Worm (Caenorhabditis elegans): ENCODE data around the gene C49A9.10.

C49A9.10 gene

DNA sequence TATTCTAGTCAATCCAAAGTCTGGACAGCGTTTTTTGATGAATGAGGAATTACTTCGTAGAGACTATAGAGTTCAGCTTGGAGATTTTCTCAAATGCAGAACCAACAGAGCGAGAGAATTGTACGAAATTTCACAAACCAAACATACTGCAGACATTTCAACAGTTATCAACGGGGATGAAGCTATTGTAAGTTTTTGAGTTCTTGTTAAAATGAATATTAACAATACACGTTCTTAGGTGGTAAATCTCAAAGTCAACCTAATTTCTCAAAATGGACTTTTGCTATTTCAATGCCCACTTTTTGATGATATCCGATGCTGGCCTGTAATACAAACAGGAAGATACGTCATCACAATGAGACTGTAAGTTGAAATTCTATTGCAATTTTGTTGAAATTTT lies 11.4 kb upstream of the C49A9.10 start:
- no peak for TF ChIP-seq ceh-82 (tag; optimal IDR thresholded peaks at IDR 0.05)
- no peak for TF ChIP-seq peb-1 (tag; optimal IDR thresholded peaks at IDR 0.05)
- TF ChIP-seq mbf-1 (tag; optimal IDR thresholded peaks at IDR 0.05) = no peak
- no peak for TF ChIP-seq nhr-23 (tag; optimal IDR thresholded peaks at IDR 0.05)
- no peak for TF ChIP-seq nhr-10 (tag; optimal IDR thresholded peaks at IDR 0.05)

DNA sequence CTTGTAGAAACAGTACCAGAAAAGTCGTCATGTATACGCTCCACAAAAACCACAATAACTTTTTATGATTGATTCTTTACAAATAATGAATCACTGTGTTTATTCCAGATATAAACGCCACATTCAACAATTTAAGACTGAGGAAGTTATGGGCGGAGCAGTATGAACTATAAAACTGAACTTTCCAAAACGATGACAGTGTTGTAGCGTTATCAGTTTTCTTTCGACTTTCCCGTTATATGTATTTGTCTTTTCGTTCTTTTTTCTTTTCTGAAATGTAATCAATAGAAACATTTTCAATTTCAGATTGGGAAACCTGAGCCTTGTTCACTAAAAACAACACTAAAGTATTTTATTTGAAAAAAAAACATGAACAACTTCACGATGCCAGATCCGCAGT lies 10.9 kb upstream of the C49A9.10 start, which contains the start of gene C49A9.9:
Gene C49A9.9 (plus strand): TSS at position 307 of the 400 bp plus-strand sequence.
- no peak for TF ChIP-seq Y55F3AM.14 (GFP tag; optimal IDR thresholded peaks at IDR 0.05)
- peak; percentile 84 for TF ChIP-seq fos-1 (tag; optimal IDR thresholded peaks at IDR 0.05)

DNA sequence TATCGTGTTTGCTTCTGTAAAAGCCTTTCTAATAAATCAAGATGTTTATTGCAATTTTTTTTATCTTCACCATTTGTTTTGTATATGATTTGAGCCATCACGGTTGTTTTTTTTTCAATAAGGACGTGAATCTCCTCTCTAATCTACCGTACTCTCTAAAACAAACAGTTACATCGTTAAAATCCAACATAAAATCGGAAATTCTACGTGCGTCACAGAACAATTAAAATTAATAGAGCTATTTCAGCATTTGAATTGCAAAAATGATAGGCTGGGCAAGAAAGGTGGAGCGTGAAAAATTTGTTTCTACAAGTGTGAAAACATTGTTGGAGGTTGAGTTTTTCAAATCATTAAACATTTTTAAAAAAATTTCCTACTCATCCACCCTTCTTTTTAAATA lies 7.3 kb upstream of the C49A9.10 start, which contains the start of gene C49A9.5:
Gene C49A9.5 (plus strand): TSS at position 271 of the 400 bp plus-strand sequence.
- TF ChIP-seq Y55F3AM.14 (GFP tag; optimal IDR thresholded peaks at IDR 0.05) = no peak
- no peak for TF ChIP-seq zag-1 (tag; optimal IDR thresholded peaks at IDR 0.05)
- no peak for TF ChIP-seq lin-39 (tag; optimal IDR thresholded peaks at IDR 0.05)

DNA sequence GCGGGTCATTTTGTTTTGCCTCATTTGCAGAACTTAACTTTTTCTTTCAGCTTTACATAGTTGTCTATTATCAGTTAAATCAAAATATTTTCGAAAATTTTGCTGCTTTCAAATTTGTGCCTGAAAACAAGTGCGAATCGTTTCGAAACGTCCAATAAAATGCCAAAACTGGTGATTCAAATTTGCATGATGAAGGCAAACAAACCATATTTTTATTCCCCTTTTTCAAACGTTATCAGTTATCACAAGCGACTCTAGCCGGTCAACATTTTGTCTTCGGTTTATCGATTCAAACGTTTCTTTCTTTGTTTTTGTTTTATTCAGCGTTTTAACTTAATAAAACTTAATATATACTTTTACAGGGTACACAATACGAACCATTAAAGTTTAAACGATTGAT lies 4.4 kb upstream of the C49A9.10 start, which contains the start of the genes ugt-24 and C49A9.6:
Gene ugt-24 (minus strand): TSS at position 147 of the 400 bp plus-strand sequence.
Gene C49A9.6 (plus strand): TSS at position 363 of the 400 bp plus-strand sequence.
- TF ChIP-seq crh-2 (tag; optimal IDR thresholded peaks at IDR 0.05) (peak; percentile 7), fos-1 (tag; optimal IDR thresholded peaks at IDR 0.05) (peak; percentile 78), skn-1 (tag; optimal IDR thresholded peaks at IDR 0.05) (no peak)

DNA sequence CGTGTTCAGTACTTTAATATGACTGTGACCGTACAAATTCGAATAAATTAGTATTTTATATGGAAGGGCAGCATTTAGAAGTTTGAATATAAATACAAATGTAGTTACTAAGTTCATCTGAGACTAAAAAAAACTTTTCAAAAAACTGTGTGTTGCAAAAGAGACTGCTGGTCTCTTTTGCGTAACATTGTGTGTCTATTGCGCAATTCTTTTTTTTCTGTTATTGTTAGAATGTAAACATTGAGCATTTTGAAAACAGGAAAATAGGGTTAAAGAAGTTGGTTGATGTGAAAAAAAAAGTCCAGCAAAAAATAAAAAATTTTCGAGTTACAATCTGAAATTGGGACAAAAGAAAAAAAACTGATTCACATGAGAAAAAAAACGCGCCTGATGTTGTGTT lies 3.2 kb upstream of the C49A9.10 start:
- TF ChIP-seq nhr-129 (tag; optimal IDR thresholded peaks at IDR 0.05) (peak; percentile 39), nhr-21 (tag; optimal IDR thresholded peaks at IDR 0.05) (no peak)

DNA sequence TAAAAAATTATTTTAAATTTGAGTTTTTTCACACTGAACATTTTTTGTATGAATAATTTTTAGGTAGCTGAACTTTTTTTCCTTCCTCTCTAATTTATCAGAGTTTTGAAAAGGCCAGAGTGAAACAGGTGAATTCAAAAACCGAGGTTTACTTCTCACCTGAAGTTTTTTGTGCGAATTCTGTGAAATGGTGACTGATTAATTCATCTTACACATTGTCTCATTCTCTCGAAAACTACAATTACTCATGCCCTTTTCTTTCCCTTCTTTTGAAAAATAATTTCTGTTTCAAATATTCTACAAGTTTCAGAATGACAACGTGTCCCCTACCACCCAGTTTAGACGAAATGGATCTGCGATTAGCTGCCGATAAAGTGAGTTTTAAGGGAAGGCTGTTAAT lies 4.4 kb downstream of the C49A9.10 start, which contains the start of gene tkr-2:
Gene tkr-2 (plus strand): TSS at position 301 of the 400 bp plus-strand sequence.
- TF ChIP-seq peb-1 (tag; optimal IDR thresholded peaks at IDR 0.05) (no peak), egl-27 (tag; optimal IDR thresholded peaks at IDR 0.05) (no peak), ama-1 (optimal IDR thresholded peaks at IDR 0.05) (no peak), sma-3 (GFP tag; optimal IDR thresholded peaks at IDR 0.05) (no peak), nhr-12 (tag; optimal IDR thresholded peaks at IDR 0.05) (no peak), lin-11 (tag; optimal IDR thresholded peaks at IDR 0.05) (no peak), crh-2 (tag; optimal IDR thresholded peaks at IDR 0.05) (no peak), nhr-129 (tag; optimal IDR thresholded peaks at IDR 0.05) (no peak), ztf-4 (tag; optimal IDR thresholded peaks at IDR 0.05) (no peak), elt-1 (tag; optimal IDR thresholded peaks at IDR 0.05) (no peak)

DNA sequence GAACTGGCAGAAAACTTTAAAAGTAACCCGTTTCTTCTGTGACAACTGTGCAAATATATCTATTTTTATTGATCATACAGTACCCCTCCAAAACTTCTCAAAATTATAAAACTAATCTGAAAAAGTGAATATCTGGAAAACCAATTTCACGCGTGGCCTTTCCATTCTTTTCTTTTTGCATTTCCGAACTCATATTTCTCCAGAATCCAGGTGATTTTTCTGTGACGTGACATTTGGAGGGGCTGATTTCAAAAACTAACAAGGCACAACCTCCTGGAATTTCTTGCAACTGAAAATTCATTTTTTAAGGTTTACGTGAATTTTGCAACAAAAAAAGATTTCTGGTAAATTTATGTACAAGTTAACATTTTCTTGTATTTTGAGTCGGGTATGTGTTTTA lies 5.9 kb downstream of the C49A9.10 start:
- TF ChIP-seq unc-55 (GFP tag; optimal IDR thresholded peaks at IDR 0.05) = no peak
- TF ChIP-seq elt-3 (tag; optimal IDR thresholded peaks at IDR 0.05) = no peak
- no peak for TF ChIP-seq nhr-12 (tag; optimal IDR thresholded peaks at IDR 0.05)
- TF ChIP-seq unc-39 (tag; optimal IDR thresholded peaks at IDR 0.05) = no peak
- TF ChIP-seq R02D3.7 (tag; optimal IDR thresholded peaks at IDR 0.05) = no peak
- no peak for TF ChIP-seq lsy-2 (tag; optimal IDR thresholded peaks at IDR 0.05)
- TF ChIP-seq skn-1 (tag; optimal IDR thresholded peaks at IDR 0.05) = no peak
- no peak for TF ChIP-seq lin-13 (GFP tag; optimal IDR thresholded peaks at IDR 0.05)
- TF ChIP-seq egl-27 (tag; optimal IDR thresholded peaks at IDR 0.05) = no peak
- no peak for TF ChIP-seq alr-1 (tag; optimal IDR thresholded peaks at IDR 0.05)
- TF ChIP-seq sma-9 (GFP tag; optimal IDR thresholded peaks at IDR 0.05) = no peak
- TF ChIP-seq sma-9 (tag; optimal IDR thresholded peaks at IDR 0.05) = no peak
- TF ChIP-seq lin-39 (tag; optimal IDR thresholded peaks at IDR 0.05) = no peak
- TF ChIP-seq peb-1 (tag; optimal IDR thresholded peaks at IDR 0.05) = no peak
- no peak for TF ChIP-seq ama-1 (optimal IDR thresholded peaks at IDR 0.05)
- TF ChIP-seq nhr-129 (tag; optimal IDR thresholded peaks at IDR 0.05) = no peak
- TF ChIP-seq sma-3 (GFP tag; optimal IDR thresholded peaks at IDR 0.05) = no peak
- no peak for TF ChIP-seq nhr-237 (tag; optimal IDR thresholded peaks at IDR 0.05)

Data from whole organism, L2 larva.